Worm (Caenorhabditis elegans): Measurements from ENCODE around the gene nhl-2.

Gene nhl-2

DNA sequence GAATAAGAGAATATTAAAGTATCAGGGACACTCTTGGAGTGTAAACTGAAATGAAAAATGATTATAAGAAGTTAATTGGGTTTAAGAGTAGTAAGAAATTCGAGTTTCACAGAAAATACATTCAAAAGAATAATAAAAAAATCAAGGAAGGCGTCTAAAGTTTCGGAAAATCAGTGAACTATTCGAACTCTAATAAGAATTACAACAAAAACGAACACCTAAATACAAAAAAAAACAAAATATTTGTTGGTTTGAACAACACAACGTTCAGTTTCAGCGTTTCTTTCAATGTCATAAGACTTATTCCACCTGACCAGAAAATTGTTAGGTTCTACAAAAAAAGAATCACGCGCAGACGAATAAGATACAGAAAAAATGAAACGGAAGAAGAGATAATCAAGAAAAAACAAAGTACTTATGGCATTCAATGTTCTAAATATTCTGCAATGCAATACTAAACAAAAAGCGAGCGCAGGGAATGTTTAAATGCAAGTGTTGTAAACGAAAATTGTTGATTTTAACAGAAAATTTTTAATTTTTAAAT lies at the start of gene nhl-2:
TSS of gene nhl-2 (minus strand) at position 51 of the 544 bp plus-strand sequence.
- TF ChIP-seq ztf-11 (tag; optimal IDR thresholded peaks at IDR 0.05) (no peak), pha-4 (tag; optimal IDR thresholded peaks at IDR 0.05) (no peak), nhr-67 (tag; optimal IDR thresholded peaks at IDR 0.05) (no peak), egl-27 (tag; optimal IDR thresholded peaks at IDR 0.05) (no peak), ceh-9 (tag; optimal IDR thresholded peaks at IDR 0.05) (no peak), tbx-2 (tag; optimal IDR thresholded peaks at IDR 0.05) (no peak), snpc-4 (tag; optimal IDR thresholded peaks at IDR 0.05) (no peak), ztf-4 (tag; optimal IDR thresholded peaks at IDR 0.05) (no peak), elt-1 (tag; optimal IDR thresholded peaks at IDR 0.05) (no peak)

ce11 chrIII:4948631-4949030 lies 49.7 kb upstream of the nhl-2 start:
- peak; percentile 9 for TF ChIP-seq nfya-1 (tag; optimal IDR thresholded peaks at IDR 0.05; ENCODE audit: insufficient read depth)
- no peak for TF ChIP-seq ztf-4 (tag; optimal IDR thresholded peaks at IDR 0.05)
- TF ChIP-seq nhr-237 (tag; optimal IDR thresholded peaks at IDR 0.05), result no peak
- peak; percentile 6 for TF ChIP-seq lin-39 (tag; optimal IDR thresholded peaks at IDR 0.05)
- TF ChIP-seq jun-1 (tag; optimal IDR thresholded peaks at IDR 0.05), result no peak

DNA sequence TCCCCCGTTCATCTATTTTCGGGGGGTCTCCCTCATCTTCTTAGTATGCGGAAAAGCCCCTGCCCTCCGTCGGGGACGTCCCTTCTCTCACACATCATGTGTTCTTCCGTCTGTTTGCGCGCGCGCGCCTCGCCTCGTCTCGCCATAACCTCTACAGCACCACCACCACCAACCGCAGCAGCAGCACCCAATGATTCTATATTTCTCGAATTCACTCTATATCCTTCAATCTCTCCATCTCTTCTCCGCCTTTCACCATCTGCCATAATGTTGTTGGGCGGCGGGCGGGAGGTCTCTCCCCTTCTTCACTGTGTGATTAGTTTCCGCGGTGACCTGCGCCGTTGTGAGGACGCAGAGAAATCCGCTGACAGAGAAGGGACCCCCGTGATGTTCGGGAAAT lies 48.5 kb upstream of the nhl-2 start:
- TF ChIP-seq pha-4 (tag; optimal IDR thresholded peaks at IDR 0.05), result no peak
- peak; percentile 58 for TF ChIP-seq nfya-1 (tag; optimal IDR thresholded peaks at IDR 0.05; ENCODE audit: insufficient read depth)
- TF ChIP-seq jun-1 (tag; optimal IDR thresholded peaks at IDR 0.05), result no peak
- TF ChIP-seq hmg-11 (tag; optimal IDR thresholded peaks at IDR 0.05), result peak; percentile 47
- TF ChIP-seq lin-39 (tag; optimal IDR thresholded peaks at IDR 0.05), result peak; percentile 77

DNA sequence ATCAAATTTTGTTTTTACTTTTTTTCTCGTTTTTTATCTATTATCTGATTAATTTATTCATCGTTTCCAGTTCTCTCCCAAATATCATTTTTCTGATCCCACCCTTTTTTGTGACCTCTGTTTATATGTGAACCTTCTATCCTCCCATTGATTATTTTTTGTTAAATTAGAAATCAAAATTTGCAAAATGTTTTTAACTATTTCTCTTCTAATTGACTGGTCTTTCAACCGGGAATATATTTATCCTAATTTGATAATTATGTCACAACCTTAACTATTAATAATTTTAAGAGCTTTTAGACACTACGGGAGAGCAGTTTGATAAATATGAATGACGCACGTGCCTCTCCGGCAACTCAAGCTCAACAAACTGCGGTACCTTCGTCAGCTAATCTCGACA lies 45.3 kb upstream of the nhl-2 start, which contains the start of gene ntl-9:
TSS of gene ntl-9 (plus strand) at position 301 of the 400 bp plus-strand sequence.
- TF ChIP-seq fkh-10 (GFP tag; optimal IDR thresholded peaks at IDR 0.05), result no peak
- TF ChIP-seq unc-39 (tag; optimal IDR thresholded peaks at IDR 0.05), result no peak
- TF ChIP-seq tbx-2 (tag; optimal IDR thresholded peaks at IDR 0.05), result no peak
- no peak for TF ChIP-seq nhr-237 (tag; optimal IDR thresholded peaks at IDR 0.05)
- TF ChIP-seq elt-2 (tag; optimal IDR thresholded peaks at IDR 0.05), result no peak
- no peak for TF ChIP-seq ceh-28 (tag; optimal IDR thresholded peaks at IDR 0.05)
- TF ChIP-seq pqm-1 (tag; optimal IDR thresholded peaks at IDR 0.05), result no peak
- TF ChIP-seq elt-1 (tag; optimal IDR thresholded peaks at IDR 0.05), result no peak
- no peak for TF ChIP-seq ceh-16 (tag; optimal IDR thresholded peaks at IDR 0.05)
- TF ChIP-seq lsy-12 (tag; optimal IDR thresholded peaks at IDR 0.05), result no peak
- no peak for TF ChIP-seq snpc-4 (tag; optimal IDR thresholded peaks at IDR 0.05)
- TF ChIP-seq nhr-43 (tag; optimal IDR thresholded peaks at IDR 0.05; ENCODE audit: poor library complexity, severe bottlenecking), result no peak
- TF ChIP-seq nhr-25 (tag; optimal IDR thresholded peaks at IDR 0.05), result no peak
- TF ChIP-seq ama-1 (optimal IDR thresholded peaks at IDR 0.05), result no peak
- no peak for TF ChIP-seq mml-1 (tag; optimal IDR thresholded peaks at IDR 0.05)
- no peak for TF ChIP-seq jun-1 (tag; optimal IDR thresholded peaks at IDR 0.05)

DNA sequence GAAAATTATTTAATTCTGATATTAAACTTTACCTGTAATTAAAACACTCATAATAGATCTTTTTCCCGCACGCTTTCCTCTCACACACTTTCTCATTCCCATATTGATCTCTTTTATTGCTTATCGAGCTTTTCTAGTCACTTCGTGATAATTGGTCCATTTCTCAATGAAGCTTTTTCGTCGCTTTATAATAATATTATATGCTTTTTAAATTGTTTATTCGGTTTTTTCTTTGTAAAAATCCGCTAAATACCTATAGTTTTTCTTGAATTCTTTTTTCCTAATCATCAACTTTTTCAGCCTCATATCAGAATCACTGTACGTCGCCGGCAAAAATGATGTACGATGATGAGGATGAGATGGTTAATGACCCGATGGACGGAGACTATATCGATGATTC lies 40.4 kb upstream of the nhl-2 start, which contains the start of gene rpb-2:
TSS of gene rpb-2 (plus strand) at position 301 of the 400 bp plus-strand sequence.
- TF ChIP-seq nhr-77 (tag; optimal IDR thresholded peaks at IDR 0.05) (no peak), egl-5 (tag; optimal IDR thresholded peaks at IDR 0.05) (no peak), pha-4 (tag; optimal IDR thresholded peaks at IDR 0.05) (no peak), unc-39 (tag; optimal IDR thresholded peaks at IDR 0.05) (no peak), nhr-237 (tag; optimal IDR thresholded peaks at IDR 0.05) (no peak), egl-27 (tag; optimal IDR thresholded peaks at IDR 0.05) (no peak), pqm-1 (tag; optimal IDR thresholded peaks at IDR 0.05) (no peak), fkh-2 (tag; optimal IDR thresholded peaks at IDR 0.05) (no peak), sea-2 (GFP tag; optimal IDR thresholded peaks at IDR 0.05) (no peak), ceh-9 (tag; optimal IDR thresholded peaks at IDR 0.05) (no peak), nhr-25 (tag; optimal IDR thresholded peaks at IDR 0.05) (no peak), elt-1 (tag; optimal IDR thresholded peaks at IDR 0.05) (no peak), lsy-12 (tag; optimal IDR thresholded peaks at IDR 0.05) (no peak), aly-2 (tag; optimal IDR thresholded peaks at IDR 0.05) (no peak), nhr-67 (tag; optimal IDR thresholded peaks at IDR 0.05) (no peak), ceh-16 (tag; optimal IDR thresholded peaks at IDR 0.05) (no peak), nfya-1 (tag; optimal IDR thresholded peaks at IDR 0.05; ENCODE audit: insufficient read depth) (no peak), R02D3.7 (tag; optimal IDR thresholded peaks at IDR 0.05) (no peak), ZK546.5 (tag; optimal IDR thresholded peaks at IDR 0.05) (no peak)
